Fruit fly (Drosophila melanogaster) whole organism, wandering third instar larva: ENCODE results near the gene Had1.
A peak's percentile ranks its signal among the peaks of the same experiment; 100 is the strongest.

Experiments
- CG32264 ChIP-seq: fragments of 200-800 bp; sonication (Bioruptor generic); optimal IDR thresholded peaks from 2 replicates; lab custom pipeline; 2016; ENCODE audit warnings: missing biosample characterization, missing genetic modification characterization
- CG9705 ChIP-seq: fragments of 200-800 bp; sonication (Bioruptor generic); optimal IDR thresholded peaks from 2 replicates; lab custom pipeline; 2018; ENCODE audit warnings: missing biosample characterization, mild to moderate bottlenecking, missing genetic modification characterization
- CrebA ChIP-seq: fragments of 200-800 bp; sonication (Bioruptor generic); optimal IDR thresholded peaks from 2 replicates; lab custom pipeline; 2016; ENCODE audit warnings: missing biosample characterization, mild to moderate bottlenecking, missing genetic modification characterization, borderline replicate concordance
- Dfd ChIP-seq: fragments of >200 bp; optimal IDR thresholded peaks from 2 replicates; lab custom pipeline; 2017; ENCODE audit warnings: missing biosample characterization, missing genetic modification characterization
- Dif ChIP-seq: fragments of 200-275, 200-300 bp; sonication (Bioruptor generic); optimal IDR thresholded peaks from 2 replicates; lab custom pipeline; 2018; ENCODE audit warnings: missing biosample characterization, missing genetic modification characterization; ENCODE audit not compliant: partially characterized antibody
- GATAd ChIP-seq: sonication (Bioruptor generic); optimal IDR thresholded peaks from 2 replicates; lab custom pipeline; 2016; ENCODE audit warnings: missing biosample characterization, missing genetic modification characterization
- HLH106 ChIP-seq: fragments of 200-800 bp; optimal IDR thresholded peaks from 3 replicates; lab custom pipeline; 2019; ENCODE audit warnings: missing biosample characterization, mild to moderate bottlenecking, missing genetic modification characterization, moderate library complexity
- Hnf4 ChIP-seq: fragments of 200-800 bp; sonication (Bioruptor generic); optimal IDR thresholded peaks from 2 replicates; lab custom pipeline; 2016; ENCODE audit warnings: missing biosample characterization, mild to moderate bottlenecking, missing genetic modification characterization
- Hr83 ChIP-seq: fragments of 200-300 bp; sonication (Bioruptor generic); optimal IDR thresholded peaks from 2 replicates; lab custom pipeline; 2016; ENCODE audit warnings: missing biosample characterization, mild to moderate bottlenecking, missing genetic modification characterization, moderate library complexity; ENCODE audit not compliant: poor library complexity, severe bottlenecking
- Jra ChIP-seq: sonication (Bioruptor generic); optimal IDR thresholded peaks from 2 replicates; lab custom pipeline; 2016; ENCODE audit warnings: missing biosample characterization, missing genetic modification characterization
- Mio ChIP-seq: sonication (Bioruptor generic); optimal IDR thresholded peaks from 2 replicates; lab custom pipeline; 2016; ENCODE audit warnings: missing biosample characterization, missing genetic modification characterization
- Myc ChIP-seq: fragments of >200 bp; optimal IDR thresholded peaks from 2 replicates; lab custom pipeline; 2017
- N ChIP-seq: fragments of >200 bp; optimal IDR thresholded peaks from 2 replicates; lab custom pipeline; 2018; ENCODE audit warnings: missing biosample characterization, missing external identifiers, missing genetic modification characterization
- OdsH ChIP-seq: fragments of 200-800 bp; sonication (Bioruptor generic); optimal IDR thresholded peaks from 2 replicates; lab custom pipeline; 2016; ENCODE audit warnings: missing biosample characterization, mild to moderate bottlenecking, missing genetic modification characterization
- Rel ChIP-seq, 2 experiments: fragments of 200-800 bp; sonication (Bioruptor generic) in 1 of 2; optimal IDR thresholded peaks; 2 replicates in 1 of 2; 3 replicates in 1 of 2; lab custom pipeline; 2016 to 2019; ENCODE audit warnings: mild to moderate bottlenecking in 2 of 2, missing biosample characterization in 2 of 2, missing genetic modification characterization in 2 of 2, moderate library complexity in 1 of 2
- Sp1 ChIP-seq: fragments of 200-800 bp; sonication (Bioruptor generic); optimal IDR thresholded peaks from 3 replicates; lab custom pipeline; 2019; ENCODE audit warnings: missing biosample characterization, mild to moderate bottlenecking, missing genetic modification characterization, moderate library complexity
- Vsx2 ChIP-seq: fragments of 200-300, 225-300 bp; sonication (Bioruptor generic); optimal IDR thresholded peaks from 2 replicates; lab custom pipeline; 2018; ENCODE audit warnings: missing biosample characterization, missing genetic modification characterization; ENCODE audit not compliant: partially characterized antibody
- br ChIP-seq: fragments of 200-800 bp; sonication (Bioruptor generic); optimal IDR thresholded peaks from 2 replicates; lab custom pipeline; 2016; ENCODE audit warnings: missing biosample characterization, missing genetic modification characterization
- brk ChIP-seq: fragments of 200-800 bp; sonication (Bioruptor generic); optimal IDR thresholded peaks from 2 replicates; lab custom pipeline; 2016; ENCODE audit warnings: missing biosample characterization, mild to moderate bottlenecking, missing genetic modification characterization
- dl ChIP-seq, 2 experiments: fragments of 175-275, 200-275 bp in 1 of 2; fragments of 200-275 bp in 1 of 2; sonication (Bioruptor generic); optimal IDR thresholded peaks; lab custom pipeline; 2018; ENCODE audit warnings: mild to moderate bottlenecking in 2 of 2, missing biosample characterization in 2 of 2, missing genetic modification characterization in 2 of 2, moderate library complexity in 2 of 2; ENCODE audit not compliant: partially characterized antibody in 2 of 2, insufficient read depth in 1 of 2
- dmrt93B ChIP-seq: fragments of 200-800 bp; sonication (Bioruptor generic); optimal IDR thresholded peaks from 2 replicates; lab custom pipeline; 2018; ENCODE audit warnings: missing biosample characterization, mild to moderate bottlenecking, missing genetic modification characterization
- dsf ChIP-seq: sonication (Bioruptor generic); optimal IDR thresholded peaks from 2 replicates; lab custom pipeline; 2016; ENCODE audit warnings: missing biosample characterization, missing genetic modification characterization, borderline replicate concordance
- ey ChIP-seq: fragments of 200-800 bp; sonication (Bioruptor generic); optimal IDR thresholded peaks from 2 replicates; lab custom pipeline; 2016; ENCODE audit warnings: missing biosample characterization, missing genetic modification characterization
- foxo ChIP-seq, 2 experiments: fragments of 200-800 bp; sonication (Bioruptor generic); optimal IDR thresholded peaks; 2 replicates in 1 of 2; 3 replicates in 1 of 2; lab custom pipeline; 2016 to 2017; ENCODE audit warnings: missing biosample characterization in 2 of 2, missing genetic modification characterization in 2 of 2
- fru ChIP-seq: fragments of 200-800 bp; sonication (Bioruptor generic); optimal IDR thresholded peaks from 3 replicates; lab custom pipeline; 2016; ENCODE audit warnings: missing biosample characterization, mild to moderate bottlenecking, missing genetic modification characterization
- h ChIP-seq: fragments of 200-800 bp; sonication (Bioruptor generic); optimal IDR thresholded peaks from 3 replicates; lab custom pipeline; 2016; ENCODE audit warnings: missing biosample characterization, mild to moderate bottlenecking, missing genetic modification characterization
- jim ChIP-seq: fragments of 175-275, 200-325 bp; sonication (Bioruptor generic); optimal IDR thresholded peaks from 2 replicates; lab custom pipeline; 2016; ENCODE audit warnings: missing biosample characterization, mild to moderate bottlenecking, missing genetic modification characterization
- lola ChIP-seq: fragments of >200 bp; optimal IDR thresholded peaks from 2 replicates; lab custom pipeline; 2017; ENCODE audit warnings: missing biosample characterization, missing genetic modification characterization
- pan ChIP-seq: fragments of >200 bp; optimal IDR thresholded peaks from 2 replicates; lab custom pipeline; 2017
- psq ChIP-seq: fragments of 200-800 bp; sonication (Bioruptor generic); optimal IDR thresholded peaks from 3 replicates; lab custom pipeline; 2017; ENCODE audit warnings: missing biosample characterization, mild to moderate bottlenecking, missing genetic modification characterization, moderate library complexity
- rgr ChIP-seq: fragments of 200-800 bp; sonication (Bioruptor generic); optimal IDR thresholded peaks from 3 replicates; lab custom pipeline; 2016; ENCODE audit warnings: missing biosample characterization, mild to moderate bottlenecking, missing genetic modification characterization
- sage ChIP-seq: fragments of 200-800 bp; sonication (Bioruptor generic); optimal IDR thresholded peaks from 2 replicates; lab custom pipeline; 2016; ENCODE audit warnings: missing biosample characterization, mild to moderate bottlenecking, missing genetic modification characterization
- sv ChIP-seq: fragments of 200-800 bp; sonication (Bioruptor generic); optimal IDR thresholded peaks from 3 replicates; lab custom pipeline; 2016; ENCODE audit warnings: missing biosample characterization, missing genetic modification characterization
- tai ChIP-seq: sonication (Bioruptor generic); optimal IDR thresholded peaks from 2 replicates; lab custom pipeline; 2016; ENCODE audit warnings: missing biosample characterization, missing genetic modification characterization
- woc ChIP-seq: sonication (Bioruptor generic); optimal IDR thresholded peaks from 2 replicates; lab custom pipeline; 2016; ENCODE audit warnings: missing biosample characterization, mild to moderate bottlenecking, missing genetic modification characterization

Gene Had1

dm6 chrX:16281717-16282529 lies 26.5 kb downstream of the Had1 start:
- no peak for TF ChIP-seq sv (GFP tag; lab: Kevin White, UChicago)
- TF ChIP-seq h (GFP tag; lab: Kevin White, UChicago), result peak; percentile 27
- peak; percentile 47 for TF ChIP-seq Rel (GFP tag; optimal IDR thresholded peaks at IDR 0.05; lab: Kevin White, UChicago)
- peak; percentile 81 for TF ChIP-seq Rel (tag; optimal IDR thresholded peaks at IDR 0.05; lab: Kevin White, UChicago)
- TF ChIP-seq, all 38 proteins: peak for 2

- no peak for TF ChIP-seq dl (GFP tag; optimal IDR thresholded peaks at IDR 0.05; lab: Kevin White, UChicago; ENCODE audit: insufficient read depth in 1 of 2, partially characterized antibody in 2 of 2)
- TF ChIP-seq brk, result no peak
- TF ChIP-seq ey (GFP tag; lab: Kevin White, UChicago), result no peak
- no peak for TF ChIP-seq GATAd (GFP tag; lab: Kevin White, UChicago)
- TF ChIP-seq N (GFP tag; lab: Kevin White, UChicago), result no peak
- no peak for TF ChIP-seq CrebA (GFP tag; lab: Kevin White, UChicago)
- no peak for TF ChIP-seq psq (GFP tag; lab: Kevin White, UChicago)
- TF ChIP-seq sv (GFP tag; lab: Kevin White, UChicago), result no peak
- TF ChIP-seq dsf (GFP tag; lab: Kevin White, UChicago), result no peak
- no peak for TF ChIP-seq pan (lab: Kevin White, UChicago)
These were observed 27.2 kb downstream of the Had1 start for dm6 chrX:16281305-16281704.

DNA sequence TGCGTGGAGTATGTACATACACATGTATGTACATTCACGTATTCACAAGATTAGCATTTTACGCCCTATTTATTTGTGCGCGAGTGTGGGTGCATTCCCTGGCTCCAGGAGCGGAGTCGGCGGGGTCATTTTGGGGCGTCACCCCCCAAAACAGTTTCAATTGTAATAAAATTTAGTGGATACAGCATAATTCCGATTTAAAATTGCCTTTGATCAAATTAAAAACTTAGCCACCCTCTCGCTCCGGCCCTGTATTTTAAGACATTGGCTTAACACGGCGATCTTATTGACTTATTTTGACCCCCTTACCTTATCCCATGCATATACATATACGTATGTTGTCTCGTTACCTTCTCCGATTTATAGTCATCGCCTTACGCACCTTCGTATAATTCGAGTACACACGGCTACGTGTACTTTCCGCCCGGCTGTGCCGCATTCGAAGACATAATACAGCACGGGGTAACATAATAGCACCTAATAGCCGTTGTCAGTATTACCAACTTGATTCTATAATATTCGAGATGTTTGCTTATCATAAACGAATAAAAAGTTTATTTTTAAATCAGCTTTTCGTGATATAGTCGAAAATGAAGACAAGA lies 29.0 kb downstream of the Had1 start:
- TF ChIP-seq sage (GFP tag; lab: Kevin White, UChicago) (peak; percentile 61), dmrt93B (GFP tag; lab: Kevin White, UChicago) (peak; percentile 92), HLH106 (tag; lab: Kevin White, UChicago) (peak; percentile 93), lola (GFP tag; lab: Kevin White, UChicago) (no peak), Sp1 (peak; percentile 86), OdsH (peak; percentile 82), Vsx2 (GFP tag; lab: Kevin White, UChicago) (no peak), rgr (peak; percentile 89), CG32264 (GFP tag; lab: Kevin White, UChicago) (peak; percentile 73), Hnf4 (peak; percentile 88), ey (GFP tag; lab: Kevin White, UChicago) (peak; percentile 91), CrebA (GFP tag; lab: Kevin White, UChicago) (no peak), jim (GFP tag; lab: Kevin White, UChicago) (peak; percentile 8), fru (GFP tag; lab: Kevin White, UChicago) (peak; percentile 94), sv (GFP tag; lab: Kevin White, UChicago) (peak; percentile 68), Jra (GFP tag; lab: Kevin White, UChicago) (peak; percentile 66), Hr83 (GFP tag; lab: Kevin White, UChicago) (peak; percentile 65), Rel (GFP tag; optimal IDR thresholded peaks at IDR 0.05; lab: Kevin White, UChicago) (no peak), Rel (tag; optimal IDR thresholded peaks at IDR 0.05; lab: Kevin White, UChicago) (peak; percentile 89), woc (peak; percentile 48), Dfd (GFP tag; lab: Kevin White, UChicago) (no peak), Dif (GFP tag; lab: Kevin White, UChicago) (no peak), br (GFP tag; lab: Kevin White, UChicago) (peak; percentile 86), h (GFP tag; lab: Kevin White, UChicago) (peak; percentile 92), psq (GFP tag; lab: Kevin White, UChicago) (peak; percentile 67), brk (no peak), pan (lab: Kevin White, UChicago) (no peak), tai (GFP tag; lab: Kevin White, UChicago) (peak; percentile 85), Mio (peak; percentile 69), CG9705 (GFP tag; lab: Kevin White, UChicago) (peak; percentile 82), GATAd (GFP tag; lab: Kevin White, UChicago) (no peak), N (GFP tag; lab: Kevin White, UChicago) (no peak), Myc (lab: Kevin White, UChicago) (no peak), foxo (GFP tag; optimal IDR thresholded peaks at IDR 0.05; lab: Kevin White, UChicago) (peak in 1 of 2 experiments; percentile 97)
- TF ChIP-seq, all 38 proteins: peak for 23
